Worm (Caenorhabditis elegans) whole organism, L2 larva: ENCODE results near the gene K10D11.4.

Experiments
- C34F6.9 ChIP-seq: fragments of 150-350 bp; optimal IDR thresholded peaks from 2 replicates; lab custom pipeline; 2014; ENCODE audit warnings: missing biosample characterization, missing genetic modification characterization
- F13H6.1 ChIP-seq: sonication (generic microtip); optimal IDR thresholded peaks from 2 replicates; lab custom pipeline; 2016; ENCODE audit warnings: missing genetic modification characterization, missing compliant biosample characterization
- R02D3.7 ChIP-seq: fragments of 150-350 bp; optimal IDR thresholded peaks from 2 replicates; lab custom pipeline; 2014; ENCODE audit warnings: missing biosample characterization, missing genetic modification characterization
- Y55F3AM.14 ChIP-seq: fragments of 200-800 bp; sonication (Bioruptor generic); optimal IDR thresholded peaks from 2 replicates; lab custom pipeline; 2018; ENCODE audit warnings: mild to moderate bottlenecking, missing genetic modification characterization, missing compliant biosample characterization
- alr-1 ChIP-seq: fragments of 150-350 bp; optimal IDR thresholded peaks from 2 replicates; lab custom pipeline; 2014; ENCODE audit warnings: missing biosample characterization, missing genetic modification characterization
- aly-2 ChIP-seq: fragments of 150-350 bp; optimal IDR thresholded peaks from 2 replicates; lab custom pipeline; 2014; ENCODE audit warnings: missing biosample characterization, missing genetic modification characterization
- blmp-1 ChIP-seq: sonication (generic microtip); optimal IDR thresholded peaks from 2 replicates; lab custom pipeline; 2017; ENCODE audit warnings: missing genetic modification characterization, mild to moderate bottlenecking, missing compliant biosample characterization, antibody characterized with exemption, moderate library complexity; ENCODE audit not compliant: insufficient read depth
- ceh-16 ChIP-seq: fragments of 150-350 bp; optimal IDR thresholded peaks from 2 replicates; lab custom pipeline; 2014; ENCODE audit warnings: missing biosample characterization, missing genetic modification characterization
- crh-2 ChIP-seq: sonication (generic microtip); optimal IDR thresholded peaks from 2 replicates; lab custom pipeline; 2017; ENCODE audit warnings: missing biosample characterization, missing genetic modification characterization
- dmd-4 ChIP-seq: sonication (generic microtip); optimal IDR thresholded peaks from 2 replicates; lab custom pipeline; 2017; ENCODE audit warnings: missing biosample characterization, missing genetic modification characterization
- egl-27 ChIP-seq: sonication (generic microtip); optimal IDR thresholded peaks from 3 replicates; lab custom pipeline; 2017; ENCODE audit warnings: missing biosample characterization, missing genetic modification reagents, missing genetic modification characterization
- elt-1 ChIP-seq: fragments of 150-350 bp; optimal IDR thresholded peaks from 2 replicates; lab custom pipeline; 2014; ENCODE audit warnings: missing biosample characterization, missing genetic modification characterization
- elt-3 ChIP-seq: sonication (generic microtip); optimal IDR thresholded peaks from 2 replicates; lab custom pipeline; 2017; ENCODE audit warnings: missing biosample characterization, missing genetic modification characterization
- fos-1 ChIP-seq: fragments of 150-350 bp; optimal IDR thresholded peaks from 2 replicates; lab custom pipeline; 2014; ENCODE audit warnings: missing biosample characterization, missing genetic modification characterization
- lin-13 ChIP-seq: fragments of 150-350 bp; optimal IDR thresholded peaks from 2 replicates; lab custom pipeline; 2014; ENCODE audit warnings: missing biosample characterization, missing genetic modification reagents, missing genetic modification characterization
- lsy-2 ChIP-seq, 2 experiments: fragments of 150-350 bp in 1 of 2; sonication (generic microtip) in 1 of 2; optimal IDR thresholded peaks; 2 replicates each; lab custom pipeline; 2014 to 2017; ENCODE audit warnings: missing biosample characterization in 2 of 2, missing genetic modification characterization in 2 of 2
- mab-5 ChIP-seq: fragments of 150-350 bp; optimal IDR thresholded peaks from 2 replicates; lab custom pipeline; 2014; ENCODE audit warnings: missing biosample characterization, missing genetic modification characterization
- mbf-1 ChIP-seq: sonication (generic microtip); optimal IDR thresholded peaks from 2 replicates; lab custom pipeline; 2017; ENCODE audit warnings: missing biosample characterization, missing genetic modification characterization
- mdl-1 ChIP-seq, 2 experiments: fragments of 150-350 bp in 1 of 2; sonication (generic microtip) in 1 of 2; optimal IDR thresholded peaks; 2 replicates each; lab custom pipeline; 2017; ENCODE audit warnings: missing biosample characterization in 2 of 2, missing genetic modification characterization in 2 of 2
- nhr-11 ChIP-seq: fragments of 150-350 bp; optimal IDR thresholded peaks from 2 replicates; lab custom pipeline; 2014; ENCODE audit warnings: missing biosample characterization, missing genetic modification characterization
- nhr-12 ChIP-seq: fragments of 150-350 bp; optimal IDR thresholded peaks from 2 replicates; lab custom pipeline; 2014; ENCODE audit warnings: missing biosample characterization, missing genetic modification characterization
- nhr-129 ChIP-seq: fragments of 150-350 bp; optimal IDR thresholded peaks from 2 replicates; lab custom pipeline; 2014; ENCODE audit warnings: missing biosample characterization, missing genetic modification characterization
- nhr-21 ChIP-seq: fragments of 150-350 bp; optimal IDR thresholded peaks from 2 replicates; lab custom pipeline; 2014; ENCODE audit warnings: missing biosample characterization, missing genetic modification characterization
- nhr-23 ChIP-seq: fragments of 150-350 bp; optimal IDR thresholded peaks from 2 replicates; lab custom pipeline; 2014; ENCODE audit warnings: missing biosample characterization, missing genetic modification reagents, missing genetic modification characterization
- nhr-237 ChIP-seq: fragments of 150-350 bp; optimal IDR thresholded peaks from 2 replicates; lab custom pipeline; 2014; ENCODE audit warnings: missing biosample characterization, missing genetic modification characterization
- nhr-25 ChIP-seq: fragments of 150-350 bp; sonication (generic microtip); optimal IDR thresholded peaks from 3 replicates; lab custom pipeline; 2014; ENCODE audit warnings: missing biosample characterization, missing genetic modification characterization
- nhr-6 ChIP-seq: fragments of 150-350 bp; optimal IDR thresholded peaks from 2 replicates; lab custom pipeline; 2014; ENCODE audit warnings: missing biosample characterization, missing genetic modification characterization
- sem-4 ChIP-seq: fragments of 150-350 bp; optimal IDR thresholded peaks from 2 replicates; lab custom pipeline; 2014; ENCODE audit warnings: missing biosample characterization, missing genetic modification reagents, missing genetic modification characterization
- skn-1 ChIP-seq: sonication (generic microtip); optimal IDR thresholded peaks from 2 replicates; lab custom pipeline; 2017; ENCODE audit warnings: missing biosample characterization, missing genetic modification characterization
- sma-9 ChIP-seq, 2 experiments: fragments of 150-350 bp in 1 of 2; sonication (generic microtip) in 1 of 2; optimal IDR thresholded peaks; 2 replicates each; lab custom pipeline; 2014 to 2016; ENCODE audit warnings: missing genetic modification characterization in 2 of 2, mild to moderate bottlenecking in 1 of 2, missing biosample characterization in 1 of 2, missing compliant biosample characterization in 1 of 2, missing genetic modification reagents in 1 of 2, moderate library complexity in 1 of 2
- snpc-4 ChIP-seq: fragments of 150-350 bp; optimal IDR thresholded peaks from 2 replicates; lab custom pipeline; 2014; ENCODE audit warnings: missing biosample characterization, missing genetic modification characterization
- unc-62 ChIP-seq: fragments of 150-350 bp; optimal IDR thresholded peaks from 2 replicates; lab custom pipeline; 2014; ENCODE audit warnings: missing biosample characterization, missing genetic modification reagents, missing genetic modification characterization
- ztf-1 ChIP-seq: fragments of 200-800 bp; sonication (Bioruptor generic); conservative IDR thresholded peaks from 2 replicates; pipeline ENCODE4 v1.3.6; 2022; ENCODE audit warnings: missing genetic modification characterization, missing compliant biosample characterization
- ztf-11 ChIP-seq: sonication (generic microtip); optimal IDR thresholded peaks from 2 replicates; lab custom pipeline; 2017; ENCODE audit warnings: missing biosample characterization, missing genetic modification characterization
- ztf-4 ChIP-seq: fragments of 150-350 bp; optimal IDR thresholded peaks from 2 replicates; lab custom pipeline; 2014; ENCODE audit warnings: missing biosample characterization, missing genetic modification characterization

Gene K10D11.4

ce11 chrIV:12997560-12997959 is 3.3 kb upstream of the K10D11.4 start:
- TF ChIP-seq alr-1 (tag; lab: Kevin White, UChicago) (no peak), blmp-1 (tag; lab: Kevin White, UChicago) (peak; percentile 10), nhr-129 (tag; lab: Kevin White, UChicago) (peak; percentile 34), sma-9 (GFP tag; optimal IDR thresholded peaks at IDR 0.05; lab: Kevin White, UChicago) (peak; percentile 47), sma-9 (tag; optimal IDR thresholded peaks at IDR 0.05; lab: Kevin White, UChicago) (no peak), mab-5 (tag; lab: Kevin White, UChicago) (no peak)

DNA sequence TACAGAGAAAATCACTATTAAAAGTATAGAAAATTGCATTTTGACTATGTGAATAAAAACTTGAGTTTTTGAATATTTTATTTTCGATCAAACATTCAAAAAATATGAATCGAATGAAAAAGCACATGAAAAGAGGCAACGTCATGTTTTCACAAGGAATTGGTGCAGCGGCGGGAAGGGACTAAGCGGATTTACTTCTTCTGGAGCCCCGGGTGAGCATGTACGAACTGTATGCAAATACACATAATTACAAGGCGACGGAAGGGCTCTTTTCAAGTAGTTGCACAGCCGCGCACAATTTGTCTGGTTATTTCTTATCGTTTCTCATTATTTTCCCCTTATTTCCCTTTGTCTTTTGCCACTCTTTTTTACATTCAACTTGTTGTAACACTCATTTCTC is 1.6 kb upstream of the K10D11.4 start, which contains the start of gene K10D11.7:
Gene K10D11.7 (minus strand): TSS at position 101 of the 400 bp plus-strand sequence.
- TF ChIP-seq sem-4 (tag; lab: Kevin White, UChicago) (no peak), aly-2 (tag; lab: Kevin White, UChicago) (no peak), lsy-2 (tag; optimal IDR thresholded peaks at IDR 0.05; lab: Kevin White, UChicago) (no peak), ztf-1 (GFP tag; lab: Robert Waterston, UW) (no peak), elt-3 (no peak), Y55F3AM.14 (no peak)
- TF ChIP-seq, all 48 proteins: peak for 0

ce11 chrIV:12991629-12992028 is 2.6 kb downstream of the K10D11.4 start, which contains the start of gene K10D11.5:
Gene K10D11.5 (minus strand): TSS chrIV:12991843.
- TF ChIP-seq ceh-16 (tag; lab: Kevin White, UChicago) (no peak), fos-1 (tag; lab: Kevin White, UChicago) (peak; percentile 94)

DNA sequence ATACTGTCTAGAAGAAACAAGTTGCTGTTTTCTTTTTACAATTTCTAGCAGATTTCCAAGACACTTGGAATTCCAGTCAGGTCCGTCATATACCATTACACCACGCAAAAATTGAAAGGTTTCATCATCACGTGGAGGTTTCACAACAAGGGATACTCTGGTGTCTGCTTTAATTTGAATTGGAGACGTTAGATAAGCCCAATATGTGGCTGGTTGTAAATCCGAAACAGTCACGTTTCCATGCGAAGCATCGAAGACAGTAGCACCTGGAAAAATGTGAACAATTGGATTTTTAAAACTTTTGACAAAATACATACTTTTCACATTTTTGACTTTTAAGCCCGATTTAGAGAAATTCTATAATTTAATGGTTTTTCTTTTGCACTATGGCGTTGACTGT is 3.6 kb downstream of the K10D11.4 start:
- no peak for TF ChIP-seq nhr-23
- no peak for TF ChIP-seq C34F6.9 (tag; lab: Kevin White, UChicago)
- TF ChIP-seq nhr-21 (tag; lab: Kevin White, UChicago), result no peak
- TF ChIP-seq sem-4 (tag; lab: Kevin White, UChicago), result no peak
- TF ChIP-seq dmd-4, result no peak
- TF ChIP-seq mdl-1 (tag; optimal IDR thresholded peaks at IDR 0.05; lab: Kevin White, UChicago), result no peak
- TF ChIP-seq R02D3.7 (tag; lab: Kevin White, UChicago), result no peak
- no peak for TF ChIP-seq F13H6.1 (tag; lab: Kevin White, UChicago)
- TF ChIP-seq skn-1, result no peak
- no peak for TF ChIP-seq elt-1 (tag; lab: Kevin White, UChicago)
- TF ChIP-seq nhr-12 (tag; lab: Kevin White, UChicago), result no peak
- no peak for TF ChIP-seq egl-27
- no peak for TF ChIP-seq mbf-1
- no peak for TF ChIP-seq snpc-4 (tag; lab: Kevin White, UChicago)
- TF ChIP-seq nhr-237 (tag; lab: Kevin White, UChicago), result no peak
- no peak for TF ChIP-seq nhr-11

ce11 chrIV:12989355-12989754 is 4.9 kb downstream of the K10D11.4 start, which contains the start of gene K10D11.6:
Gene K10D11.6 (minus strand): TSS chrIV:12989455.
- TF ChIP-seq fos-1 (tag; lab: Kevin White, UChicago) (peak; percentile 7), lsy-2 (tag; optimal IDR thresholded peaks at IDR 0.05; lab: Kevin White, UChicago) (no peak)

DNA sequence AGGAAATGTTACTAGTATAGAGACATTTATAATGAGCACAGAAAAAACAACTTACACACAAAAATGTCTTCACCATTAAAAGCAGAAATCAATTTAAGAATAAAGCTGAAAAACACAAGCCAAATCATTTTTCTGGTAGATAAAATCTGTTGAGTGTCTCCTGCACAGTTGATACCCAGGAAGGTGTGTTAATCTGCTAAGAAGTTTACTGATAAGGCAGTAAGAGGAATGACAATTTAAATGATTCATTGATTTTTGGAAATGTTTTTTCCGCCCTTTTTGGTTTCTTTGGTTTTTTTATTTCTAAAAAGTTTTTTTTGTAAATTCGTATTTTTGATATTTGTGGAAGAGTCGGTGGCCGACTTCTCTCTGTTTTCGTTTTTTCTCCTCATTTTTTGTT is 8.3 kb downstream of the K10D11.4 start, which contains the start of gene K10D11.3:
Gene K10D11.3 (minus strand): TSS at position 174 of the 400 bp plus-strand sequence.
- TF ChIP-seq fos-1 (tag; lab: Kevin White, UChicago) (peak; percentile 64), elt-1 (tag; lab: Kevin White, UChicago) (no peak)

DNA sequence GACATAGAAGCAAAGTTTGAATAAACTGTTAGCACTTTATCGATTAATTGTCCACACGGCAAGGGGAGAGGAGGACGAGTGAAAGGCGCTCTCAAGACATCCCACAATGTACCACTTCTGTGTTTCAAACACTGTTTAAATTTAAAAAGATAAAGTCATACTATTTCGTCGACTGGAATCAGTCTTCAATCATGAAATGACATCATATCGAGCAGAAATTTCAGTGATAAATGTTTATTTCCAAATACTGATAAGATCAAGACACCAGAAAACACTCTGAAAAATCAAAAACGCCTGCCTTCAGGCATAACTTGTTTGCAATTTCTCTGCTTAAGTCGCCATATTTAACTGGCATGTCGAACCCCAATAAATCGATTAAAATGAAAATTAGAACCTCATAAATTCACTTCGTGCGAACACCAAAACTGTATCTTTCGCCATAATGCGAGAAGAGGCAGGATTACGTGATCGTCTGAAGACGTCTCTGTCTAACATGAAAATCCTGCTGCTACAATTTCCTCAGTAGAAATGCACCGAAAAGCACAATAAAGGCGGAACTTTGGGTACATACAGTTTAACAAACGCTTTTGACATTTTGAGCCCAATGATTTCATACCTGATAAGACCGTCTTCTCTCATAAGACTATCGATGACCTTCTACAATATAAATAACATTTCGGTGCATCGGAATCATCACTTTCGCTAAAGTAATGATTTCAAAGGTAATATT is 15.8 kb downstream of the K10D11.4 start, which contains the start of gene K10D11.2:
Gene K10D11.2 (plus strand): TSS at position 680 of the 730 bp plus-strand sequence.
- TF ChIP-seq nhr-25 (tag; lab: Kevin White, UChicago) (no peak), lin-13 (GFP tag; lab: Kevin White, UChicago) (no peak), crh-2 (no peak), egl-27 (no peak), unc-62 (no peak), mbf-1 (no peak), nhr-11 (no peak), ztf-11 (tag; lab: Kevin White, UChicago) (no peak), sma-9 (GFP tag; optimal IDR thresholded peaks at IDR 0.05; lab: Kevin White, UChicago) (peak; percentile 34), sma-9 (tag; optimal IDR thresholded peaks at IDR 0.05; lab: Kevin White, UChicago) (no peak), ztf-4 (tag; lab: Kevin White, UChicago) (no peak), ceh-16 (tag; lab: Kevin White, UChicago) (no peak), elt-1 (tag; lab: Kevin White, UChicago) (no peak), nhr-6 (tag; lab: Kevin White, UChicago) (no peak), elt-3 (no peak), fos-1 (tag; lab: Kevin White, UChicago) (peak; percentile 46), dmd-4 (no peak)
